Fruit fly (Drosophila melanogaster): ENCODE results near the gene gnu.

dm6 chr3L:14769183-14769582, 34.0 kb downstream of the gnu start, which contains the start of gene Mgat4b:
- TF ChIP-seq psq (GFP tag; optimal IDR thresholded peaks at IDR 0.05) (no peak), yki (optimal IDR thresholded peaks at IDR 0.05) (no peak), Usf (GFP tag; optimal IDR thresholded peaks at IDR 0.05) (no peak), CG14014 (GFP tag; IDR thresholded peaks at IDR 0.05) (no peak), CG17802 (tag; optimal IDR thresholded peaks at IDR 0.05) (no peak), lab (GFP tag; optimal IDR thresholded peaks at IDR 0.05) (no peak), CG8478 (optimal IDR thresholded peaks at IDR 0.05) (no peak), crc (GFP tag; optimal IDR thresholded peaks at IDR 0.05) (no peak), lilli (GFP tag; optimal IDR thresholded peaks at IDR 0.05) (no peak), Aef1 (GFP tag; IDR thresholded peaks at IDR 0.05) (no peak), insv (GFP tag; optimal IDR thresholded peaks at IDR 0.05) (no peak), CG30020 (tag; optimal IDR thresholded peaks at IDR 0.05) (no peak), onecut (GFP tag; IDR thresholded peaks at IDR 0.05) (no peak)

All from whole organism, embryonic.